Fruit fly (Drosophila melanogaster) Kc167 (cell line): ENCODE results near the gene ssp6.

Experiments
- Myc ChIP-seq: fragments of >200 bp; optimal IDR thresholded peaks from 2 replicates; lab custom pipeline; 2017; ENCODE audit warnings: missing external identifiers
- Sin3A ChIP-seq: fragments of >200 bp; optimal IDR thresholded peaks from 2 replicates; lab custom pipeline; 2018; ENCODE audit warnings: missing external identifiers
- h ChIP-seq: fragments of >200 bp; optimal IDR thresholded peaks from 3 replicates; lab custom pipeline; 2018; ENCODE audit warnings: missing external identifiers
- insv ChIP-seq: fragments of >200 bp; optimal IDR thresholded peaks from 3 replicates; lab custom pipeline; 2018; ENCODE audit warnings: missing external identifiers
- psq ChIP-seq: fragments of >200 bp; optimal IDR thresholded peaks from 2 replicates; lab custom pipeline; 2017; ENCODE audit warnings: missing external identifiers
- ttk ChIP-seq: sonication (Bioruptor generic); optimal IDR thresholded peaks from 2 replicates; lab custom pipeline; 2017; ENCODE audit warnings: missing external identifiers

dm6 chr3L:6085157-6085556, 8.6 kb downstream of the ssp6 start:
- no peak for TF ChIP-seq insv (lab: Kevin White, UChicago)
- no peak for TF ChIP-seq ttk
- TF ChIP-seq psq (lab: Kevin White, UChicago) = no peak
- no peak for TF ChIP-seq h (lab: Kevin White, UChicago)
- TF ChIP-seq Myc (lab: Kevin White, UChicago) = no peak
- no peak for TF ChIP-seq Sin3A
